Worm (Caenorhabditis elegans) whole organism, L4/young adult: ENCODE results near the gene F26A1.9.

ENCODE experiments used
- dao-5 ChIP-seq: sonication (generic microtip); optimal IDR thresholded peaks from 2 replicates; lab custom pipeline; 2016; ENCODE audit warnings: missing genotype, missing genetic modification characterization, moderate library complexity, missing compliant biosample characterization
- him-1 ChIP-seq: sonication (generic microtip); optimal IDR thresholded peaks from 2 replicates; lab custom pipeline; 2016; ENCODE audit warnings: missing genotype, missing genetic modification reagents, missing genetic modification characterization, missing compliant biosample characterization

DNA sequence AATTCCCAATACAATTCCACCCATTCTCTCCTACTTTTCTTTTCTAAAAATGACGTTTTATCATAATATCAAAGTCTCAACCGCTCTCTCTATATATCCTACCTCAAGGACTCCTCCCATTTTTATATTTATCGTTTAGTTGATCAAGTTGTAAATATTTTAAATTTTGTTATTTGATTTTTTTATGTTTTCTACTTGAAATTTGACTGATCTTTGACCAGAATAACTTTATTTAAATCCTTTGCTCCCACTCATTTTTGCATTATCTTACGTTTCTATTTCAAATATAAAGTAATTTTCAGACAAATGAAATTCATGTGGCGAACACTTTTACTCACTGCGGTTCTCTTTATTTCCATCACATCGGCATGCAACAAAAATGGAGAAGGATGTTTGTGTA lies 8.1 kb upstream of the F26A1.9 start, which contains the start of the genes acbp-7 and F26A1.19:
- TF ChIP-seq him-1 (no peak), dao-5 (tag; lab: Kevin White, UChicago) (no peak)
